Worm (Caenorhabditis elegans): ENCODE data around the gene T06E8.8.
A peak's percentile ranks its signal among the peaks of the same experiment; 100 is the strongest.

The T06E8.8 gene

ce11 chrV:10043234-10043796 is at the start of gene T06E8.8 (continued):
- TF ChIP-seq sup-37 (GFP tag; optimal IDR thresholded peaks at IDR 0.05) (no peak), F16B12.6 (tag; optimal IDR thresholded peaks at IDR 0.05) (no peak), ztf-11 (tag; optimal IDR thresholded peaks at IDR 0.05) (no peak), ceh-8 (GFP tag; optimal IDR thresholded peaks at IDR 0.05) (no peak), unc-30 (tag; optimal IDR thresholded peaks at IDR 0.05) (no peak), snpc-4 (tag; optimal IDR thresholded peaks at IDR 0.05) (peak; percentile 26), fos-1 (tag; optimal IDR thresholded peaks at IDR 0.05) (no peak), skn-1 (tag; optimal IDR thresholded peaks at IDR 0.05) (peak; percentile 65), pag-3 (tag; optimal IDR thresholded peaks at IDR 0.05; ENCODE audit: borderline replicate concordance, insufficient read depth) (no peak), blmp-1 (tag; optimal IDR thresholded peaks at IDR 0.05) (peak; percentile 97), nhr-90 (tag; optimal IDR thresholded peaks at IDR 0.05; ENCODE audit: poor library complexity) (peak; percentile 82), nhr-237 (tag; optimal IDR thresholded peaks at IDR 0.05) (no peak), lsy-2 (tag; optimal IDR thresholded peaks at IDR 0.05) (peak; percentile 78 to 94), nhr-11 (tag; optimal IDR thresholded peaks at IDR 0.05) (peak; percentile 20), ama-1 (optimal IDR thresholded peaks at IDR 0.05) (peak; percentile 58), lin-39 (tag; optimal IDR thresholded peaks at IDR 0.05) (no peak), nhr-12 (tag; optimal IDR thresholded peaks at IDR 0.05) (no peak), grh-1 (GFP tag; IDR thresholded peaks at IDR 0.05) (peak; percentile 93), unc-86 (tag; optimal IDR thresholded peaks at IDR 0.05) (no peak), mab-9 (GFP tag; IDR thresholded peaks at IDR 0.05) (no peak), efl-3 (GFP tag; optimal IDR thresholded peaks at IDR 0.05) (no peak), nhr-28 (tag; optimal IDR thresholded peaks at IDR 0.05) (no peak), aly-2 (tag; optimal IDR thresholded peaks at IDR 0.05) (no peak), mef-2 (tag; optimal IDR thresholded peaks at IDR 0.05) (no peak), zag-1 (tag; optimal IDR thresholded peaks at IDR 0.05) (no peak), ceh-88 (GFP tag; IDR thresholded peaks at IDR 0.05) (no peak), snu-23 (GFP tag; optimal IDR thresholded peaks at IDR 0.05) (peak; percentile 87), fkh-10 (GFP tag; optimal IDR thresholded peaks at IDR 0.05) (no peak), isw-1 (GFP tag; IDR thresholded peaks at IDR 0.05) (no peak), lin-15B (tag; optimal IDR thresholded peaks at IDR 0.05) (no peak), vab-15 (tag; optimal IDR thresholded peaks at IDR 0.05) (no peak), mep-1 (tag; optimal IDR thresholded peaks at IDR 0.05) (peak; percentile 62), pqm-1 (tag; optimal IDR thresholded peaks at IDR 0.05) (no peak)

ce11 chrV:9995791-9996190 is 47.8 kb upstream of the T06E8.8 start, which contains the start of gene K08H10.6:
K08H10.6 (minus strand) TSS chrV:9995891.
- TF ChIP-seq jun-1 (tag; optimal IDR thresholded peaks at IDR 0.05) (no peak), pag-3 (tag; optimal IDR thresholded peaks at IDR 0.05; ENCODE audit: borderline replicate concordance, insufficient read depth) (no peak), aha-1 (tag; optimal IDR thresholded peaks at IDR 0.05) (no peak), nhr-237 (tag; optimal IDR thresholded peaks at IDR 0.05) (no peak), fkh-10 (GFP tag; optimal IDR thresholded peaks at IDR 0.05) (no peak), ztf-4 (tag; optimal IDR thresholded peaks at IDR 0.05) (no peak), C16A3.4 (tag; optimal IDR thresholded peaks at IDR 0.05) (no peak), nhr-90 (tag; optimal IDR thresholded peaks at IDR 0.05; ENCODE audit: poor library complexity) (no peak), unc-62 (GFP tag; optimal IDR thresholded peaks at IDR 0.05) (no peak), isw-1 (GFP tag; IDR thresholded peaks at IDR 0.05) (no peak), fkh-4 (tag; optimal IDR thresholded peaks at IDR 0.05; ENCODE audit: borderline replicate concordance) (no peak)

- TF ChIP-seq nhr-28 (tag; optimal IDR thresholded peaks at IDR 0.05): no peak
- no peak for TF ChIP-seq pag-3 (tag; optimal IDR thresholded peaks at IDR 0.05; ENCODE audit: borderline replicate concordance, insufficient read depth)
- no peak for TF ChIP-seq lin-15B (tag; optimal IDR thresholded peaks at IDR 0.05)
- no peak for TF ChIP-seq snu-23 (GFP tag; optimal IDR thresholded peaks at IDR 0.05)
- no peak for TF ChIP-seq unc-98 (GFP tag; IDR thresholded peaks at IDR 0.05)
Observed at ce11 chrV:10000760-10001159, 42.8 kb upstream of the T06E8.8 start, which contains the start of gene K08H10.10. K08H10.10 (plus strand) TSS chrV:10001060.
